Worm (Caenorhabditis elegans) whole organism, late embryonic: Measurements from ENCODE around the gene ndua-8.

Experiments used
- F13H6.1 ChIP-seq: sonication (generic microtip); optimal IDR thresholded peaks from 2 replicates; lab custom pipeline; 2016; ENCODE audit warnings: missing genetic modification characterization, missing compliant biosample characterization
- ama-1 ChIP-seq: fragments of 150-350 bp; optimal IDR thresholded peaks from 2 replicates; lab custom pipeline; 2014
- ceh-6 ChIP-seq: fragments of 200-800 bp; sonication (Bioruptor generic); optimal IDR thresholded peaks from 2 replicates; lab custom pipeline; 2018; ENCODE audit warnings: mild to moderate bottlenecking, missing genetic modification characterization, missing compliant biosample characterization
- elt-2 ChIP-seq: sonication (generic microtip); optimal IDR thresholded peaks from 2 replicates; lab custom pipeline; 2016; ENCODE audit warnings: missing genetic modification reagents, missing genetic modification characterization, missing compliant biosample characterization
- pax-1 ChIP-seq: fragments of 150-350 bp; optimal IDR thresholded peaks from 2 replicates; lab custom pipeline; 2014; ENCODE audit warnings: missing biosample characterization, missing genetic modification characterization
- pqm-1 ChIP-seq: sonication (generic microtip); optimal IDR thresholded peaks from 2 replicates; lab custom pipeline; 2016; ENCODE audit warnings: missing genetic modification characterization, missing compliant biosample characterization
- sdc-2 ChIP-seq: sonication (generic microtip); optimal IDR thresholded peaks from 2 replicates; lab custom pipeline; 2016; ENCODE audit warnings: missing genotype, missing genetic modification characterization, missing compliant biosample characterization
- sox-4 ChIP-seq: sonication (generic microtip); optimal IDR thresholded peaks from 2 replicates; lab custom pipeline; 2017; ENCODE audit warnings: mild to moderate bottlenecking, missing genetic modification characterization, inconsistent platforms, missing compliant biosample characterization
- unc-3 ChIP-seq, 2 experiments: fragments of 200-800 bp in 1 of 2; sonication (Bioruptor generic) in 1 of 2; sonication (generic microtip) in 1 of 2; conservative IDR thresholded peaks in 1 of 2; optimal IDR thresholded peaks in 1 of 2; 2 replicates each; pipeline versions ENCODE4 v1.3.6 to Lab custom; 2016 to 2022; ENCODE audit warnings: missing compliant biosample characterization in 2 of 2, missing genetic modification characterization in 2 of 2, missing genetic modification reagents in 1 of 2
- ztf-16 ChIP-seq: sonication (generic microtip); optimal IDR thresholded peaks from 2 replicates; lab custom pipeline; 2017; ENCODE audit warnings: missing genetic modification characterization, missing compliant biosample characterization

- TF ChIP-seq pax-1 (tag; lab: Kevin White, UChicago) (no peak), sdc-2 (no peak), ama-1 (lab: Kevin White, UChicago) (no peak), F13H6.1 (no peak), ztf-16 (tag; lab: Kevin White, UChicago) (no peak), sox-4 (tag; lab: Kevin White, UChicago) (no peak), elt-2 (tag; lab: Kevin White, UChicago) (no peak), ceh-6 (GFP tag; lab: Kevin White, UChicago) (no peak), unc-3 (GFP tag; conservative IDR thresholded peaks at IDR 0.05; lab: Robert Waterston, UW) (no peak), unc-3 (tag; optimal IDR thresholded peaks at IDR 0.05; lab: Kevin White, UChicago) (no peak), pqm-1 (tag; lab: Kevin White, UChicago) (no peak)
Measured at ce11 chrIII:2482754-2483153, 46.1 kb upstream of the ndua-8 start.
